Worm (Caenorhabditis elegans) whole organism, mixed stage, embryonic: ENCODE results near the gene cup-14.

Experiments
- M03D4.4 ChIP-seq: sonication (generic microtip); optimal IDR thresholded peaks from 2 replicates; lab custom pipeline; 2017; ENCODE audit warnings: mild to moderate bottlenecking, missing genetic modification characterization, missing compliant biosample characterization
- bed-3 ChIP-seq: fragments of 200-800 bp; sonication (Bioruptor generic); optimal IDR thresholded peaks from 3 replicates; lab custom pipeline; 2018; ENCODE audit warnings: mild to moderate bottlenecking, missing genetic modification characterization, moderate library complexity, missing compliant biosample characterization
- blmp-1 ChIP-seq: fragments of 150-350 bp; optimal IDR thresholded peaks from 2 replicates; lab custom pipeline; 2014; ENCODE audit warnings: missing biosample characterization, missing genetic modification characterization
- ceh-39 ChIP-seq: fragments of 150-350 bp; optimal IDR thresholded peaks from 2 replicates; lab custom pipeline; 2014; ENCODE audit warnings: missing biosample characterization, missing genetic modification characterization
- ceh-43 ChIP-seq: fragments of 200-800 bp; sonication (Bioruptor generic); optimal IDR thresholded peaks from 2 replicates; lab custom pipeline; 2018; ENCODE audit warnings: mild to moderate bottlenecking, missing genetic modification characterization, moderate library complexity, missing compliant biosample characterization
- ceh-83 ChIP-seq: fragments of 200-800 bp; sonication (Bioruptor generic); optimal IDR thresholded peaks from 2 replicates; lab custom pipeline; 2018; ENCODE audit warnings: mild to moderate bottlenecking, missing genetic modification characterization, missing compliant biosample characterization
- ces-1 ChIP-seq: fragments of 150-350 bp; optimal IDR thresholded peaks from 2 replicates; lab custom pipeline; 2014; ENCODE audit warnings: missing biosample characterization, missing genetic modification reagents, missing genetic modification characterization
- cnd-1 ChIP-seq: fragments of 200-800 bp; sonication (Bioruptor generic); optimal IDR thresholded peaks from 2 replicates; lab custom pipeline; 2018; ENCODE audit warnings: mild to moderate bottlenecking, missing genetic modification characterization, missing compliant biosample characterization
- drap-1 ChIP-seq: fragments of 200-800 bp; sonication (Bioruptor generic); optimal IDR thresholded peaks from 3 replicates; lab custom pipeline; 2018; ENCODE audit warnings: mild to moderate bottlenecking, missing genetic modification characterization, missing compliant biosample characterization
- elt-1 ChIP-seq: sonication (generic microtip); optimal IDR thresholded peaks from 2 replicates; lab custom pipeline; 2017; ENCODE audit warnings: missing genetic modification characterization, mild to moderate bottlenecking, missing compliant biosample characterization, antibody characterized with exemption, moderate library complexity, borderline replicate concordance; ENCODE audit not compliant: insufficient read depth
- elt-3 ChIP-seq: fragments of 150-350 bp; optimal IDR thresholded peaks from 2 replicates; lab custom pipeline; 2014; ENCODE audit warnings: missing biosample characterization, missing genetic modification characterization
- flh-1 ChIP-seq: fragments of 200-800 bp; sonication (Bioruptor generic); optimal IDR thresholded peaks from 2 replicates; lab custom pipeline; 2018; ENCODE audit warnings: mild to moderate bottlenecking, missing genetic modification characterization, moderate library complexity, missing compliant biosample characterization
- ham-2 ChIP-seq: fragments of 200-800 bp; sonication (Bioruptor generic); optimal IDR thresholded peaks from 2 replicates; lab custom pipeline; 2018; ENCODE audit warnings: mild to moderate bottlenecking, missing genetic modification characterization, missing compliant biosample characterization
- hlh-1 ChIP-seq: fragments of 150-350 bp; optimal IDR thresholded peaks from 2 replicates; lab custom pipeline; 2014; ENCODE audit warnings: missing biosample characterization, missing genetic modification reagents, missing genetic modification characterization
- lin-13 ChIP-seq: fragments of 150-350 bp; optimal IDR thresholded peaks from 2 replicates; lab custom pipeline; 2014; ENCODE audit warnings: missing biosample characterization, missing genetic modification characterization
- lin-32 ChIP-seq: fragments of 200-800 bp; sonication (Bioruptor generic); optimal IDR thresholded peaks from 2 replicates; lab custom pipeline; 2018; ENCODE audit warnings: mild to moderate bottlenecking, missing genetic modification characterization, missing compliant biosample characterization
- lsy-2 ChIP-seq: fragments of 150-350 bp; optimal IDR thresholded peaks from 2 replicates; lab custom pipeline; 2014; ENCODE audit warnings: missing biosample characterization, missing genetic modification characterization
- mab-5 ChIP-seq: fragments of 150-350 bp; optimal IDR thresholded peaks from 2 replicates; lab custom pipeline; 2014; ENCODE audit warnings: missing biosample characterization, missing genetic modification characterization
- mep-1 ChIP-seq: fragments of 150-350 bp; optimal IDR thresholded peaks from 2 replicates; lab custom pipeline; 2017; ENCODE audit warnings: missing biosample characterization, missing genetic modification reagents, missing genetic modification characterization, inconsistent platforms
- mls-2 ChIP-seq: sonication (generic microtip); optimal IDR thresholded peaks from 2 replicates; lab custom pipeline; 2016; ENCODE audit warnings: mild to moderate bottlenecking, missing genetic modification characterization, moderate library complexity, missing compliant biosample characterization
- nhr-12 ChIP-seq: fragments of 150-350 bp; optimal IDR thresholded peaks from 2 replicates; lab custom pipeline; 2014; ENCODE audit warnings: missing biosample characterization, missing genetic modification characterization
- nhr-2 ChIP-seq: fragments of 150-350 bp; optimal IDR thresholded peaks from 2 replicates; lab custom pipeline; 2014; ENCODE audit warnings: missing biosample characterization, missing genetic modification characterization
- nhr-237 ChIP-seq: fragments of 150-350 bp; optimal IDR thresholded peaks from 2 replicates; lab custom pipeline; 2014; ENCODE audit warnings: missing biosample characterization, missing genetic modification characterization
- nhr-28 ChIP-seq: fragments of 150-350 bp; optimal IDR thresholded peaks from 2 replicates; lab custom pipeline; 2014; ENCODE audit warnings: missing biosample characterization, missing genetic modification characterization
- nhr-76 ChIP-seq: sonication (generic microtip); optimal IDR thresholded peaks from 2 replicates; lab custom pipeline; 2017; ENCODE audit warnings: missing biosample characterization, missing genetic modification characterization
- pha-4 ChIP-seq: fragments of 150-350 bp; optimal IDR thresholded peaks from 2 replicates; lab custom pipeline; 2018; ENCODE audit warnings: missing biosample characterization, missing genetic modification reagents, missing genetic modification characterization
- sem-2 ChIP-seq: fragments of 200-800 bp; sonication (Bioruptor generic); optimal IDR thresholded peaks from 2 replicates; lab custom pipeline; 2018; ENCODE audit warnings: mild to moderate bottlenecking, missing genetic modification characterization, missing compliant biosample characterization
- snpc-4 ChIP-seq: fragments of 150-350 bp; optimal IDR thresholded peaks from 2 replicates; lab custom pipeline; 2014; ENCODE audit warnings: missing biosample characterization, missing genetic modification characterization
- sptf-1 ChIP-seq: sonication (generic microtip); optimal IDR thresholded peaks from 2 replicates; lab custom pipeline; 2017; ENCODE audit warnings: mild to moderate bottlenecking, missing genetic modification characterization, moderate library complexity, missing compliant biosample characterization
- tbx-8 ChIP-seq: fragments of 200-800 bp; sonication (Bioruptor generic); optimal IDR thresholded peaks from 2 replicates; lab custom pipeline; 2018; ENCODE audit warnings: mild to moderate bottlenecking, missing genetic modification characterization, moderate library complexity, missing compliant biosample characterization
- unc-120 ChIP-seq: sonication (generic microtip); optimal IDR thresholded peaks from 2 replicates; lab custom pipeline; 2017; ENCODE audit warnings: missing genetic modification characterization, missing compliant biosample characterization; ENCODE audit not compliant: poor library complexity, severe bottlenecking
- unc-39 ChIP-seq: fragments of 150-350 bp; optimal IDR thresholded peaks from 2 replicates; lab custom pipeline; 2014; ENCODE audit warnings: missing biosample characterization, missing genetic modification characterization
- unc-62 ChIP-seq: fragments of 150-350 bp; optimal IDR thresholded peaks from 2 replicates; lab custom pipeline; 2014; ENCODE audit warnings: missing biosample characterization, missing genetic modification reagents, missing genetic modification characterization
- zip-8 ChIP-seq: fragments of 150-350 bp; optimal IDR thresholded peaks from 2 replicates; lab custom pipeline; 2014; ENCODE audit warnings: missing biosample characterization, missing genetic modification characterization
- ztf-11 ChIP-seq: fragments of 150-350 bp; optimal IDR thresholded peaks from 2 replicates; lab custom pipeline; 2014; ENCODE audit warnings: missing biosample characterization, missing genetic modification characterization

cup-14 gene

DNA sequence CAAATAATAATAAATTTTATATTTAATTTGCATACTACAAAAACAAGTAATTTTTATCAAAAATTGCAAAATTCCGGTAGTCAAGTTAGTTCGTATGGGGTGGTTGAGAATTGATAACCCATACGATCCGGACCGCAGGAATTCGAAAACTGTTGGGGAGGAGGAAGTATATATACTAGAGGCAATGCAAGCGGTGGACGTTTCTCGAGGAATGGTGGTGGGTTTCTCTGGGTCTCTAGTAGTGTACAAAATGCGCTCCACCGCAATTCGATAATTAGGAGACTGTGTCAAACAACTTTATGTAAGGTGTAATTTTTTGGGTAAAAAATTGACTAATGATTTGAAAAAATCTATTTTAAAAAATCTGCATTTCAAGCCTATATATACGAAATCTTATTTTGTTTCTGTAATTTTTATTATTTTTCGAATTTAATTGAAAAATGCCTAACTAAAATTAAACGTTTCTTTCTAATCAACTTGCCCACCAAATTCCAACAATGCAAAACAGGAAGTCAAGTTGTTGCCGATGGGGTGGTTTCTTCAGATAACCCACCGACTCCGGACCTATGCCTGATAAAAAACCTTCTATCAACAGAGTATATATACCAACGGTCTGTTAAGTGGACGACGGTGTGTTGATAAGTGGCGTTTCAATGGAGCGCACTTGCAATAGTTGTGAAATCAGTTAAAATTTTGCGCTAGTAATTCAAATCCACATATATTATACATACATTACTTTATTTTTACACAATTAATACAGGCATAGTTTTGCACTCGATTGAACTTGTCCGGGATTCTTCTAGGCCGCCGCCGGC, 37.5 kb downstream of the cup-14 start:
- TF ChIP-seq ceh-39 (tag; lab: Kevin White, UChicago): peak; percentile 96
- peak; percentile 64 for TF ChIP-seq hlh-1 (tag; lab: Kevin White, UChicago)
- TF ChIP-seq lsy-2 (tag; lab: Kevin White, UChicago): peak; percentile 77
- peak; percentile 73 for TF ChIP-seq ceh-83 (GFP tag; lab: Kevin White, UChicago)
- TF ChIP-seq nhr-2: peak; percentile 33
- TF ChIP-seq nhr-28: peak; percentile 42
- TF ChIP-seq unc-120 (tag; lab: Kevin White, UChicago): peak; percentile 47
- TF ChIP-seq sptf-1 (tag; lab: Kevin White, UChicago): peak; percentile 91
- TF ChIP-seq pha-4 (tag; lab: Kevin White, UChicago): peak; percentile 96
- TF ChIP-seq ztf-11: peak; percentile 23
- TF ChIP-seq nhr-237: peak; percentile 59
- peak; percentile 72 for TF ChIP-seq lin-32
- peak; percentile 26 for TF ChIP-seq sem-2 (GFP tag; lab: Kevin White, UChicago)
- TF ChIP-seq unc-39: peak; percentile 47
- TF ChIP-seq mep-1 (tag; lab: Kevin White, UChicago): peak; percentile 90
- TF ChIP-seq M03D4.4 (tag; lab: Kevin White, UChicago): peak; percentile 88
- peak; percentile 61 for TF ChIP-seq unc-62 (GFP tag; lab: Kevin White, UChicago)
- peak; percentile 75 for TF ChIP-seq ceh-43 (GFP tag; lab: Kevin White, UChicago)
- no peak for TF ChIP-seq nhr-76
- TF ChIP-seq nhr-12 (tag; lab: Kevin White, UChicago): no peak
- peak; percentile 87 for TF ChIP-seq ces-1 (GFP tag; lab: Kevin White, UChicago)
- peak; percentile 75 for TF ChIP-seq bed-3 (GFP tag; lab: Kevin White, UChicago)
- TF ChIP-seq cnd-1 (tag; lab: Kevin White, UChicago): peak; percentile 90
- TF ChIP-seq mls-2 (tag; lab: Kevin White, UChicago): peak; percentile 57
- TF ChIP-seq snpc-4: no peak
- TF ChIP-seq tbx-8 (GFP tag; lab: Kevin White, UChicago): peak; percentile 69
- peak; percentile 87 for TF ChIP-seq lin-13 (tag; lab: Kevin White, UChicago)
- peak; percentile 2 for TF ChIP-seq flh-1 (GFP tag; lab: Kevin White, UChicago)
- TF ChIP-seq elt-1 (tag; lab: Kevin White, UChicago): no peak
- peak; percentile 79 for TF ChIP-seq drap-1
- no peak for TF ChIP-seq zip-8
- TF ChIP-seq ham-2 (GFP tag; lab: Kevin White, UChicago): peak; percentile 21
- no peak for TF ChIP-seq blmp-1 (tag; lab: Kevin White, UChicago)
- no peak for TF ChIP-seq mab-5 (tag; lab: Kevin White, UChicago)
- TF ChIP-seq elt-3 (tag; lab: Kevin White, UChicago): no peak

ce11 chrII:13833505-13833904, 38.5 kb downstream of the cup-14 start, which contains the start of gene F08G2.5:
TSS of gene F08G2.5 (minus strand) at chrII:13833631.
- TF ChIP-seq bed-3 (GFP tag; lab: Kevin White, UChicago): no peak
- TF ChIP-seq nhr-76: no peak
- no peak for TF ChIP-seq drap-1
- no peak for TF ChIP-seq M03D4.4 (tag; lab: Kevin White, UChicago)
- no peak for TF ChIP-seq hlh-1 (tag; lab: Kevin White, UChicago)
- TF ChIP-seq tbx-8 (GFP tag; lab: Kevin White, UChicago): no peak
- no peak for TF ChIP-seq lin-32
- no peak for TF ChIP-seq flh-1 (GFP tag; lab: Kevin White, UChicago)
- TF ChIP-seq nhr-237: no peak
- TF ChIP-seq lsy-2 (tag; lab: Kevin White, UChicago): no peak
- TF ChIP-seq unc-39: no peak
- TF ChIP-seq mls-2 (tag; lab: Kevin White, UChicago): no peak
- no peak for TF ChIP-seq sptf-1 (tag; lab: Kevin White, UChicago)
- no peak for TF ChIP-seq mab-5 (tag; lab: Kevin White, UChicago)

DNA sequence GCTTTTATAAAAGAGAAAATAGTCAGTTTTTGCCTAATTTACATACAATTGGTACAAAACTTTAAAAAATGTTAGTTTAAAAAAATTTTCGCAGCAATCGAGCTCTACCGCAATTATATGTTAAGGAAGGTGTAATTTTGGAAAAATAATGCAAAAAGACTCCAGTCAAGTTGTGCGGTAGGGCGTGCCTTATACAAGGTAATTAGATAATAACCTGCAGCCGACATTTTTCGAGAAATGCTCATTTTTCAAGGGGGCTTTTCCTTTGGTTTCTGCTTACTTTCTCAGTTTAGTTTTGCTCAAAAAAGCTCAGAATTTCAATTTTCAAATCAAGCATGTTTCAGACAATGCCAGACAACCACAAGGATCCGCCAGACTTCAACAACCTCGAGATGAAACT, 41.8 kb downstream of the cup-14 start, which contains the start of gene F08G2.4:
Gene F08G2.4, plus strand, starts transcription at position 348 of the 400 bp plus-strand sequence.
- no peak for TF ChIP-seq ceh-43 (GFP tag; lab: Kevin White, UChicago)
- TF ChIP-seq unc-62 (GFP tag; lab: Kevin White, UChicago): no peak
- peak; percentile 29 for TF ChIP-seq ces-1 (GFP tag; lab: Kevin White, UChicago)
- TF ChIP-seq, all 35 proteins: peak for 1
